Fruit fly (Drosophila melanogaster) S2 (cell line): ENCODE results near the gene Kaz.
A peak's percentile ranks its signal among the peaks of the same experiment; 100 is the strongest.

Source experiments
- CG8478 ChIP-seq: fragments of >200 bp; optimal IDR thresholded peaks from 2 replicates; lab custom pipeline; 2018
- CTCF ChIP-seq, 2 experiments: fragments of >200 bp; optimal IDR thresholded peaks; 2 replicates each; lab custom pipeline; 2018

Gene Kaz

dm6 chr3R:24829887-24830351, at the start of gene Kaz, which contains the start of gene CG43273:
TSS of gene Kaz (minus strand) at chr3R:24829959.
TSS of gene CG43273 (plus strand) at chr3R:24830301.
- TF ChIP-seq CG8478 (lab: Kevin White, UChicago) (no peak), CTCF (optimal IDR thresholded peaks at IDR 0.05; lab: Kevin White, UChicago) (peak in 1 of 2 experiments; percentile 10)

DNA sequence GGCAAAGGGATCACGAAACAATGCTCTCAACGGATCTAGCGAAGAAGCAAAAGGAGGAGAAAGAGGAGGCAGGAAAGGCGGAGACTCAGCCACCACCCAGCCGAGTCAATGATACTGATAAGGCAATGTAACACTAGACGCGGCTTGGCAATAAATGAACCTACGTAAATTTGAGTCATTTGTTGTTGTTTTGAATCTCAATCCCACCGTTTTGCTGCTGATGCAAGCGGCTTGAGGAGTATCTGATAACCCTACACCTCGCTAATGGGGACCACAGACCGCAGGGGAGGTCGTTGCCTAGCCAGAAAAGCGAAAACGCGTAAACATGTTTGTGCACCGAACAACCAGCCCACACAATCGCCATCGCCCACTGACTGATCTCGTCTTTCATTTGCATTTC, 48.9 kb upstream of the Kaz start:
- TF ChIP-seq CTCF (optimal IDR thresholded peaks at IDR 0.05; lab: Kevin White, UChicago) (no peak), CG8478 (lab: Kevin White, UChicago) (no peak)

- no peak for TF ChIP-seq CG8478 (lab: Kevin White, UChicago)
Observed at dm6 chr3R:24876843-24877457, 47.2 kb upstream of the Kaz start, which contains the start of the genes CG11089 and CG31381. TSS of gene CG11089 (plus strand) at chr3R:24877045. TSS of gene CG31381 (plus strand) at chr3R:24877045.

DNA sequence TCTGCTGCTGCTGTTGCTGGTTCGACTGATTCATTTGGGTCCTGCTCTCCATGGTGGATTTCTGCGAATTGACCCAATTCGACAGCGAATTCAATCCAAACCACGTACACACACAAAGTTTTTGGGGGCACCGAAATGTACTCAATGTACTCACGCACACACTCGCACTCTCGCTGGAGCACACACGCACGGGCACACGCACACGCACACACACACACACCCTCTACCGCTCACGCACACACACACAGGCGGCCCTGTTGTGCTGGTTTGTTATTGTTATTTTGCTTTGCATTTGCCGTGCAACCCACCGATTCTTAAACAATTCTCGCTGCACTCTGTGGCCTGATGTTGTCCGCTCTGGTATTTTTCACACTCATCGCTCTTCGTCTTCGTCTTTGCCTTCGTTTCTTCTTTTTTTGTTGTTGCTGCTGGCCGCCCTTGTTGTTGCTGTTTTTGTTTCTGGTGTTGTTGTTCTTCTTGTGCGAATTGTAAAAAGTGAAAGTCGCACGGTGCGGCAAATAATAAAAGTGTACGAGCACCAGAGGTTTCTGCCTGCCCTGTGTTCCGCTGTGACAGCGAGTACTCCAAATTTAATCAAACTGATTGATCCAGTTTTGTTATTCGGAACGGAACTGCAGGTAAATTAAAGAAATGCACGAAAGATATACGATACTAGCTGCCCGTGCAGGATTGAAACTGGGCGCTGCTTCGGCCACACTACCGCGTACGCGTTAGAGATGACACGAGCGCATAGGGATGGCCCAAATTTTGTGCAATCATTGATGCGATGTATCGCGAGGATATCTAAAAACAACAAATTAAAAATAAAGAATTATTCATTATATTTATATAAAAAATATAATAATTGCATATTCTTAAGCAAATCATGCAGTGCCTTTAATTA, 46.4 kb upstream of the Kaz start, which contains the start of gene CG3744:
Gene CG3744, minus strand, starts transcription at position 716 of the 904 bp plus-strand sequence.
- no peak for TF ChIP-seq CG8478 (lab: Kevin White, UChicago)
- TF ChIP-seq CTCF (optimal IDR thresholded peaks at IDR 0.05; lab: Kevin White, UChicago), result no peak

DNA sequence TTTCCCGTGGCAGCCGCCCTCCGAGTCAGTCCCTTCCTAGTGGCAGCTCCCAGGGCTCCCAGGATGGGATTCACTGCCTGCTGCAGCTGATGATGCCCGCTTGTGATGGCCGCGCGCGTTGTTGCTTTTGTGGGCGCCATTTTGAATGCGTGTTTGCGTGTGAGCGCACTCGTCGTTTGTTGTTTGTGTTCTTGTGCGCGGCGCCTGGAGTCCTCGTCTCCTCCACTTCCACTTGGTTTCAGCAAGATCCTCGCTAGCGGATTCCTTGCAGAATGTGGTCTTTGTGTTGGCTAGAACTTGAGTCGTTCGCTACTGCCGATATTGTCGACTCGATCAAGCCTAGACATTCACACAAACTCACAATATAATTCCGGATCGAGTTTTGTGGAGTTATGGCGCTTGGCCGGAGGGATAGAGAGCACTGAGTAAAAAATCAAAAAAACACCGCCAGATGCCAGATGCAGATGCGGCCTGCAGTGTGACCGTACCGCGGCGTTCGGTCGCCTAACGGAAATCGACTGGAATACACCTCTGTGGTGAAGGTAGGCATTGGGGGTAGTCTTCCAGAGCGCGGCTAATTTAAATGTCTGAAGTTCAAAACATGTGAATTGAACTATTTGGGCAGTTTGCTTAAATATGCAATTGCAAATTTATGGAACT, 40.8 kb upstream of the Kaz start, which contains the start of gene CycB3:
Gene CycB3, minus strand, starts transcription at position 428 of the 660 bp plus-strand sequence.
- TF ChIP-seq CTCF (optimal IDR thresholded peaks at IDR 0.05; lab: Kevin White, UChicago) (peak in 1 of 2 experiments; percentile 24), CG8478 (lab: Kevin White, UChicago) (no peak)

DNA sequence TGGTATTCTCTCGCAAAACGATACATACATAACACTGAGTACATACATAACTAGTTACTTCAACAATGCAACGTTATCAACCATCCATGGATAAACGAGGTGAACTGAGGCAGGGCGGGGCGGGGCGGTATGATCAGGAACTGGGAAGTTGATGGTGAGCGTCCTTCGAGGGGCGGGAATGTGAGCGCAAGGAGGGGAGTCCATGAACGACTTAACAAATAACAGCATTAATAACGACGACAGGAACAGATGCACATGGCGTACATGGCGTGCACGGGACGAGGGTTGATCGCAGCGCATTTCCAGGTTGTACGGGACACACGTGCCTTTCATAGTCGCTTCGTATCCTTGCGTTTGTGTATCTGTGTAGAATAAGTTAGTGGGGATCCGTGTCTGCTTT, 38.2 kb upstream of the Kaz start:
- TF ChIP-seq CG8478 (lab: Kevin White, UChicago) (no peak), CTCF (optimal IDR thresholded peaks at IDR 0.05; lab: Kevin White, UChicago) (no peak)

DNA sequence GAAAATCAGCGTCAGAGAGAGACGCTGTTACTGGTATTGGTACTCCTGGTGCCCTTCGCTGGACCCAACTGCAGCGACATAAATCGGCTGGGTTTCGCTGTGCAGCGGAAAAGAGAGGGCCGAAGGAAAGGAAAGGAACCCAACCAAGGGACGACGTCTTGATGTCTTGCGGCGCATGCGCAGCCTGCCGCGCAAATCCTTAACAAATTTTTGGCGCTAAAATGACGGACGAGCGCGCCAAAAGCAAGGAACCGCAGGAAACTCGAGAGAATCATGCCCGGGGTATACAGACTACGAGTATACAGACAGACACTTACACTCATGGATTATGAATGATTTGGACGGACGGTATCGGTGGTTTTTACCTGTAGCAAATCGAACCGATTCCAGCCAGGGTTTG, 37.2 kb upstream of the Kaz start:
- TF ChIP-seq CTCF (optimal IDR thresholded peaks at IDR 0.05; lab: Kevin White, UChicago) (no peak), CG8478 (lab: Kevin White, UChicago) (no peak)

DNA sequence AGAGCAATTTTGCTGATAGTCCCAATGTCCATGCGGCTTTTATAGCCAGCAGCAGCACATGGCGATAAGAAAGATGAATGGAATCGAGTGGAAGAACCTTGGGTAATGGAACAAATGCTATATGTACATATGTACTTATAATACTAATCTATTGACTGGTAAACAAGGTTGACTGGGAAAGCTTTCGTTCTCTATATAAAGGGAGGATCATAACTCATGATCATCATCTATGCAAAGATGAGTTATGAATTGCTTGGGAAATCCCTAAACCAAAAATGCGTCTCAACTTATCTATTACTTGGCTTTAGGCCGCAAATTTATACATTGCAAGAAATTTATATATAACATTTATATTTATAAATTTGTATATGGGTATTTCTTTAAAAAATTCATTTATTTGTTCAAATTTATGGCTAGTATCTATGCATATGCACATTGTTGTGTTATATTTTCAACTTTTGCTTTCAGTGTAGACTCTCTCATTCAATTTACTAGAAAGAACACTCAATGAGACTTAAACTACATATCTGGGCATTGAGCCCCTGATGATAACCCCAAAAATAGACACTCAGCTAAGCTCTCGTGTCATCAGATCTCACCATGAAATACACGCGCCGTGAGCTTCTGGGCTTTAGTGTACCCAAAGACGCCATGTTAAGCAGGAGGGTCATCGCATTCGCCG, 35.1 kb upstream of the Kaz start, which contains the start of the genes Srg1 and Elal:
Gene Srg1, minus strand, starts transcription at position 14 of the 682 bp plus-strand sequence.
Gene Elal, plus strand, starts transcription at position 632 of the 682 bp plus-strand sequence.
- no peak for TF ChIP-seq CG8478 (lab: Kevin White, UChicago)
- TF ChIP-seq CTCF (optimal IDR thresholded peaks at IDR 0.05; lab: Kevin White, UChicago), result no peak

DNA sequence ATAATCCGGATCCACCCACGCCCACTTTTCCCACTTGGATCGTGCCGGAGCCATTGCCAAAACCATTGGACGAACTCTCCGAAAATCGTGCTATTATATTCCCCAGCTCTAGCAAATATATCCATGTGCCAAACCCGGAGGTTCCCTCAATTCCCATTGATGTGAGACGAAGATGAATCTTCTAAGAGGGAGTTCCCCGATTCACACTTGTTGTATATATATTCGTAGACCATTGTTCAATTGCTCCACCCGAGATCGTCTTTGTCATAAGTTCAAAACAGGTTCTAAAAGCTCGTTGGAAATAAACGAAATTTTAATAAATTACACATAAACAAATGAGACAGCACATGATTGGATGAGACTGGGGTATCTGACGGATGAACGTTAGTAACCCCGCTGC, 34.1 kb upstream of the Kaz start:
- no peak for TF ChIP-seq CG8478 (lab: Kevin White, UChicago)
- no peak for TF ChIP-seq CTCF (optimal IDR thresholded peaks at IDR 0.05; lab: Kevin White, UChicago)

DNA sequence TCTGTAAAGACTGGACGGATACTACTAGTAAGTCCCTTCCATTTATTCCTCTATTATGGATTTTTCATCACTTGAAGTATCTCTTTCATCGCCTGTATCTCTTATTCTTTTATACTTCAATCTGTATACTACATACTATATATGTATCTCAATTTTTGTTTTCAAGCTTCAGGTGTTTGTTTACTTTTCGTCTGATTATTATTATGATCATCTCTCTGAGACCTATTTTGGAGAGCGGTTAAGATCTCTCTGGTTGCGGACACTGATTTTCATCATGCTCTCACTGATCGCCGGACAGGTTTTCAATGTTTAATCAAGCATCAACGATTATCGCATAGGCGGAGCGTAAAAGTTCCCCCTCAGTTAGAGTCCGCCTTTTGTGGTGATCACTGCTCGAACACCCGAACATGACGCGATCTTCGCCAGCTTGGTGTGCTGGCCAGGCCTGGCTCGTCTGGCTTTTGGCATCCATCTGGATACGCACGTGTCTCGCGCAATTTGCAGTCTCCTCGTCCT, 32.9 kb upstream of the Kaz start, which contains the start of gene CG7016:
Gene CG7016, plus strand, starts transcription at position 358 of the 516 bp plus-strand sequence.
- TF ChIP-seq CTCF (optimal IDR thresholded peaks at IDR 0.05; lab: Kevin White, UChicago) (no peak), CG8478 (lab: Kevin White, UChicago) (no peak)

DNA sequence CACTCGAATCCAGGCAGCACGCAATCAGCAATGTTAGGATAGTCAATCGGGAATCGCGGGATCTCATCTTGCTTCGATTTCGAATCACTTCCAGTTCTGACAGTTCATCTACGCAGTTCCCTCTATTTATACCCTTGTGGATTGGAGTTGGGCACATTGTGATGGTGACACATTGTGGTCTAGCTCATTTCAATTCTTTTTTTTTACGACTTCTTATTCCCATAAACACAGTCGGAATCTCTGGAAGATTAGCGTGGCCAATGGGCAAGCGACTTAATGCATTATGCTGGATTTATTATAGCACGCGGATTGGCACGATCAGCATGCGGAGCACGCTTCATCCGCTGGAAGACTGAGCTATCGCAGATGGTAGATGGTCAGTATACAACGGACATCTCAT, 32.3 kb upstream of the Kaz start, which contains the start of gene CG13640:
Gene CG13640, minus strand, starts transcription at position 101 of the 400 bp plus-strand sequence.
- no peak for TF ChIP-seq CG8478 (lab: Kevin White, UChicago)
- TF ChIP-seq CTCF (optimal IDR thresholded peaks at IDR 0.05; lab: Kevin White, UChicago), result no peak

dm6 chr3R:24860316-24860826, 30.6 kb upstream of the Kaz start, which contains the start of gene CG13639:
TSS of gene CG13639 (minus strand) at chr3R:24860366.
- TF ChIP-seq CTCF (optimal IDR thresholded peaks at IDR 0.05; lab: Kevin White, UChicago), result no peak
- TF ChIP-seq CG8478 (lab: Kevin White, UChicago), result no peak

DNA sequence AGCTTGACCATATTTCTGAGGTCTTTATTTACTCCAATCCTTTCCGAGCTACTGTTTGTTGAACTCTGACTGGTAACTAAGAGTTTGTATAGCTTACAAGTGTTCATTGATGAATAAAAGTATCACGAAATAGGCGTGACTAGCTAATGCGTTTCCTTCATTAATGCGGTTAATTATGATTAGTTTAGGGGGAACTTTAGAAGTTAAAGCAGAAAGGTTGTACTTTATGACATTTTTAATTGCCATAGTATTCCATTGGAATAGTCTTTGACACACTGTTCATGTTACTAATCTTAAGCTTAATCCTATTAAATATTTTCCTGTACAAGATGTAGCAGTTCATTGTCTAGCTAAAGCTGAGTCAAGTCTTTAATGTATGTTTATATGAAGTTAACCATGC, 29.9 kb upstream of the Kaz start, which contains the start of gene ppk22:
Gene ppk22, minus strand, starts transcription at position 101 of the 400 bp plus-strand sequence.
- TF ChIP-seq CG8478 (lab: Kevin White, UChicago) (no peak), CTCF (optimal IDR thresholded peaks at IDR 0.05; lab: Kevin White, UChicago) (no peak)
